Worm (Caenorhabditis elegans): ENCODE measurements around the gene F53H4.2.

Gene F53H4.2

ce11 chrX:15849397-15849935, 7.5 kb upstream of the F53H4.2 start, which contains the start of gene acl-1 (continued):
- TF ChIP-seq F37D6.2 (tag; optimal IDR thresholded peaks at IDR 0.05) (peak; percentile 76), egl-43 (GFP tag; IDR thresholded peaks at IDR 0.05) (no peak), spr-3 (GFP tag; optimal IDR thresholded peaks at IDR 0.05) (peak; percentile 43), Y105C5A.15 (GFP tag; IDR thresholded peaks at IDR 0.05) (no peak), spr-1 (tag; optimal IDR thresholded peaks at IDR 0.05) (peak; percentile 35), lsy-2 (tag; optimal IDR thresholded peaks at IDR 0.05) (peak; percentile 45 to 85), madf-9 (GFP tag; conservative IDR thresholded peaks at IDR 0.05) (0 out of 2 replicates have a peak, but pooled peaks have one; percentile 33), hif-1 (tag; optimal IDR thresholded peaks at IDR 0.05) (peak in 1 of 2 experiments; percentile 85), hmg-1.1 (GFP tag; IDR thresholded peaks at IDR 0.05) (peak; percentile 75), nhr-48 (tag; optimal IDR thresholded peaks at IDR 0.05) (peak; percentile 52), dve-1 (tag; optimal IDR thresholded peaks at IDR 0.05; ENCODE audit: insufficient read depth) (peak; percentile 25), dmd-8 (GFP tag; IDR thresholded peaks at IDR 0.05) (no peak), mxl-3 (GFP tag; optimal IDR thresholded peaks at IDR 0.05) (peak; percentile 26), rbr-2 (tag; optimal IDR thresholded peaks at IDR 0.05) (peak; percentile 84), dmd-9 (GFP tag; IDR thresholded peaks at IDR 0.05) (peak; percentile 77), nhr-28 (tag; optimal IDR thresholded peaks at IDR 0.05) (peak; percentile 18), dmd-6 (GFP tag; IDR thresholded peaks at IDR 0.05) (peak; percentile 31; the same call in 1 of the 2 replicates), nhr-41 (GFP tag; IDR thresholded peaks at IDR 0.05) (no peak), nhr-77 (tag; optimal IDR thresholded peaks at IDR 0.05) (peak; percentile 11), hlh-30 (tag; optimal IDR thresholded peaks at IDR 0.05; ENCODE audit: insufficient read depth) (peak; percentile 9), T26A8.4 (GFP tag; IDR thresholded peaks at IDR 0.05) (peak; percentile 47; the same call in 1 of the 2 replicates), zfp-2 (tag; optimal IDR thresholded peaks at IDR 0.05) (no peak), mxl-2 (GFP tag; conservative IDR thresholded peaks at IDR 0.05) (no peak), lim-7 (GFP tag; IDR thresholded peaks at IDR 0.05) (no peak), mep-1 (tag; optimal IDR thresholded peaks at IDR 0.05) (peak; percentile 69), lir-3 (tag; optimal IDR thresholded peaks at IDR 0.05) (no peak), ama-1 (optimal IDR thresholded peaks at IDR 0.05) (no peak), lin-29 (GFP tag; IDR thresholded peaks at IDR 0.05) (no peak), nhr-237 (tag; optimal IDR thresholded peaks at IDR 0.05) (no peak), php-3 (GFP tag; IDR thresholded peaks at IDR 0.05) (no peak), gei-8 (GFP tag; optimal IDR thresholded peaks at IDR 0.05) (no peak), nhr-111 (GFP tag; optimal IDR thresholded peaks at IDR 0.05) (no peak), lin-13 (GFP tag; optimal IDR thresholded peaks at IDR 0.05) (peak; percentile 14), aha-1 (tag) (peak; percentile 92), snpc-1.2 (GFP tag; IDR thresholded peaks at IDR 0.05) (no peak), ZK337.2 (GFP tag; IDR thresholded peaks at IDR 0.05) (no peak), T20F7.1 (GFP tag; optimal IDR thresholded peaks at IDR 0.05) (peak; percentile 99), mes-2 (tag; optimal IDR thresholded peaks at IDR 0.05; ENCODE audit: poor library complexity, severe bottlenecking) (peak; percentile 85), jun-1 (tag; optimal IDR thresholded peaks at IDR 0.05) (no peak), sdz-12 (GFP tag; optimal IDR thresholded peaks at IDR 0.05) (no peak), unc-130 (GFP tag; optimal IDR thresholded peaks at IDR 0.05) (no peak), fos-1 (tag; optimal IDR thresholded peaks at IDR 0.05) (no peak), unc-62 (GFP tag; optimal IDR thresholded peaks at IDR 0.05 in 1 of 2) (peak in 1 of 2 experiments; percentile 43), unc-62 (tag; optimal IDR thresholded peaks at IDR 0.05) (no peak), Y48G9A.11 (GFP tag; IDR thresholded peaks at IDR 0.05) (no peak), nhr-42 (GFP tag; IDR thresholded peaks at IDR 0.05) (no peak), daf-19 (GFP tag; conservative IDR thresholded peaks at IDR 0.05) (no peak), ctbp-1 (GFP tag; IDR thresholded peaks at IDR 0.05) (no peak), hlh-11 (tag; optimal IDR thresholded peaks at IDR 0.05) (peak; percentile 65), ztf-7 (tag; optimal IDR thresholded peaks at IDR 0.05) (no peak), nhr-102 (tag; optimal IDR thresholded peaks at IDR 0.05) (peak; percentile 57)
